Worm (Caenorhabditis elegans): ENCODE results near the gene sma-2.

Gene sma-2

DNA sequence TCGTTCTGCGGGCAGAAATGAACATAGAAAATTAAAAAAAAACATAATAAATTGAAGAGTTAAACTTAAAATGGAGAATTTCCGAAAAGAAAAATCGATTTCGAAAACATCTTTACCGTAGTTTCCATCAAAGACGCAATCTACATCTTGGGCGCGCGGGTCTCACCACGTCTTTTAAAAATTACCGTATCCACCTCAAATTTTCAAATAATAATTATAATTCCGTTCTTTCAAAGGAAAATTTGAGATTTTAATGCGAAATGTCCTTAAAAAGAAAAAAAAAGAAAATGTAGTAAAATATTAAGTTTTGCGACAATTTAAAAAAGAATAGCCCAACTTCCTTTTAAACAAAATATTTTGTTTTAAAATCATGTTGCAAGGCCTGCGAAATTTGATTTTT, 13.6 kb downstream of the sma-2 start:
- TF ChIP-seq unc-62 (GFP tag; optimal IDR thresholded peaks at IDR 0.05) = no peak

DNA sequence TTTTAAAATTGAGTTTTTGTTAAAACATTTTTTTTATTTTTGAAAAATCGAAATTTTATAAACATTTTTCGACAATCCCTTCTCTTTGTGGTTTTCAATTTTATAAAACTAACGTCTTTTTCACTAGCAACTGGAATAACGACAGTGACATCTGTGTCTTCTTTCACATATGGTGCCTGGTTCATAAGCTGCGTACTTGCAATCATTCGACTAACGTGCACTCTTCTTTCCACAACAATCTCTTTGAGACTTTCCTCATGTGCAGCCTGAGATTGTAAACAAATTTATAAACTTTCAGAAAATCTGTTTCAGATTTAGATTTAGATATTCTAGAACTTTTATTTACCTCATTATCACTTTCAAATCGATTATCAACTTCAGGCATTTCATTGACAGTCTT, 15.6 kb downstream of the sma-2 start:
- TF ChIP-seq unc-62 (GFP tag; optimal IDR thresholded peaks at IDR 0.05) = no peak

DNA sequence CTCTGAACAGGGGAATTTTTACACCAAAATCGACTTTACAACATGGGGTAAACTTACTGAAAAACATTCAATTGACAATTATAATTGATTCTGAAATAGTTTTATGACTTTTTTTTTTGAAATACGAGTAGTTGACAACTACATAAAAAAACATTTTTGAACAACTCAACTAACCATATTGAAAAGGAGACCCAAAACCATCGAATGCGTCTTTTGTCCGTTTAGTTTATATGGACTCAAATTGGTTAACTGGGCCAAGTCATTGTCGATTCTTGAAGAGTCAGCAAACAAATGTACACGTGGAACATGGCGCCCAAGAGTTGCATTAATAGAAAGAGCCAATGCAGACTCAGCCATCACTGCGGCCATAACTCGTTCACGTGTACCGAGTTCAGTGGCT, 17.0 kb downstream of the sma-2 start:
- no peak for TF ChIP-seq unc-62 (GFP tag; optimal IDR thresholded peaks at IDR 0.05)

DNA sequence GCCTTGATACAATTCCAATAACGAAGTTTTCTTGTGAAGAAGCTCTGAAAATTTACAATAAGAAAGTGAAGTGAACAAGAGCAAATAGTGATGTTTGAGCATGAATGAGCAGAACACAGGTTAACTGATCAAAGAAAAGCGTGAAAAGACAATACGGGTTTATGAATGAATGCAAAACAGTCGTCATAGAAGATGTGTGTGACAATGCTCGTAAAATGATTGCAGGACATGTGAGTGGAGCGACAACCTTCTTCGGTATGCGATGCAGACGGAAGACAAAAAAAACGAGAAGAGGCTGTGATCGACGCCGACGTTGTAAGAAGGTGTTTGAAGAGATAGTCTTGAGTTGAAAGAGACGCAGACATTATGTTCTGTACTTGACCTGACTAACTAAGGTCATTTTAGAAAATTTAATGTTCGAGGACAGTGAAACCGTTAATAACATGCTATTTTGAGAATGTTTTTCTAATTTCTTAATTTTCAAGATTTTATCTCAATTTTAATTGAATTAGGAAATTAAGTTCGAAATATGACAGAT, 17.9 kb downstream of the sma-2 start, which contains the start of gene mig-22:
mig-22 (minus strand) TSS at position 51 of the 538 bp plus-strand sequence.
- TF ChIP-seq unc-62 (GFP tag; optimal IDR thresholded peaks at IDR 0.05) = no peak

DNA sequence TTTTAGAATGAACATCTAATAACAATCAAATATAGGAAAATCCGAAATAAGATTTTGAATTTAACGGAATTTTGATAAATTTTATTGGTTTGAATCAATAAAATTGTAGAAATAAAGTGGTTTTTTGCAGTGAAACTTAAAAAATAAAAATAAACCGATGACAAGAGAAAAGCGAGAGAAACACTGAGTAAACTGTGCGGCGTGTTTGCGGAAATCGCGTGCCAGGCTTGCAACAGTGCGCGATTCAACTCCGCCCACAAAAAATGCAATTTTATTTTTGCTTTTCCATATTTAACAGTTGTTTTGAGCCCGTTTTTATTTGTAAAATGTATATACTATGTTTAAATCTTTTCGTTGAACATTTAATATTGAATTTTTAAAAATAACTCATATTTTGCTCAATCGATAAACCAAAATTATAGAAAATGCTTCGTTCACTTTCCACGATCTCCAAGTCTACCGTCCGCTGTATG, 18.4 kb downstream of the sma-2 start, which contains the start of gene mtss-1:
mtss-1 (plus strand) TSS at position 423 of the 473 bp plus-strand sequence.
- no peak for TF ChIP-seq unc-62 (GFP tag; optimal IDR thresholded peaks at IDR 0.05)

DNA sequence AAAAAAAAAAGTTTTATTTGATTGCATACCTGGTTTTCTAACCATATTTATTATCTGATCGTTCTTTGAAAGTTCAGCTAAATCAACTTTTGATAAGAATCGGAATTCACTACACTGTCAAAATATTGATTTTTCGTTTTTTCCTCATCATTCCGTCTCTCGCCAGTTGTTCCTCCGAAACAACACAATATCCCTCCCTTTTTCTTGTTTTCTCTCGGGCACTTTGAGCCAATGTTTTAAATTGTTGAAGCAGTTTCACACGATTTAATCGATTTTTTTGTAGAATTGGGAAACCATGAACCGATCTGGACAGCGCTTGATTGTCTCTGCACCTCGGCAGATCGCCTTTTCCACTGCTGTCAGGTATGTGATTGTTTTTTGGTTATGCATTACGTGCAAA, 19.8 kb downstream of the sma-2 start, which contains the start of gene K02D10.1:
K02D10.1 (plus strand) TSS at position 284 of the 400 bp plus-strand sequence.
- no peak for TF ChIP-seq unc-62 (GFP tag; optimal IDR thresholded peaks at IDR 0.05)

DNA sequence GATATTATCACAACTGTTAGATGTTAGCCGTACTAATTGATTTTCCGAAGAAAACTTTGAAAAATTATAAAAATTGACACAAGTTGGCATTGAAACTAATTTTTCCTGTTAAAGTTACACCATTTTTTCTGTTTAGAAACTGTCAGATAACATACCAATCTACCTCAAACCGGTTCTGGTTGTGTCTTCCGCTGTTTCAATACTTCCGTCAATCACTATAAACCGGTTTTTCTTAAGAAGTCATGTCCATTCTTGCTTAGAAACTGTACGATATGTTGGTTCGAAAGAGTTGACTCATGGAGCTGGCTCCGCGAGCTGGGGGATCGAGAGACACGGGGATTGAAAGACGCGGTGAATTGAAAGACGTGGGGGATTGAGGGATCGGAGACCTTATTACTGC, 20.8 kb downstream of the sma-2 start:
- no peak for TF ChIP-seq unc-62 (GFP tag; optimal IDR thresholded peaks at IDR 0.05)

DNA sequence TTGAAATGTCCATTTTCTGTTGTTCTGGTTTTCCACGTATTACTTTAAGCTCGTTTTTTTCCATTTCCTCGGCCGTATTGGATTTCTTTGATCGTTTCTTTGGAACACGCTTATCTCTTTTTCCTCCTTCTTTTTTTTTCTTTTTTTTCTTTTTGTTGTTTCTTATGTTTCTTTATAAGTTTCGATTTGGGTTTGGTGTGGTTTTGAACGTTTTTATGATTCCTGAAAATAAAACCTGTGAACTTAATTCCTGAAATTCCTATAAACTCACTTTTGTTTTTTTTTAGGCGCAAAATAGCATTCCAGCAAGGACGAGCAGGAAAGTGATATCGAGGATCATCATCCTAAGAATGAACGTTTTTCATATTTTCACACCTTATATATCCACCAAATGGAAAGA, 21.7 kb downstream of the sma-2 start, which contains the start of gene K02D10.2:
K02D10.2 (minus strand) TSS at position 101 of the 400 bp plus-strand sequence.
- no peak for TF ChIP-seq unc-62 (GFP tag; optimal IDR thresholded peaks at IDR 0.05)

DNA sequence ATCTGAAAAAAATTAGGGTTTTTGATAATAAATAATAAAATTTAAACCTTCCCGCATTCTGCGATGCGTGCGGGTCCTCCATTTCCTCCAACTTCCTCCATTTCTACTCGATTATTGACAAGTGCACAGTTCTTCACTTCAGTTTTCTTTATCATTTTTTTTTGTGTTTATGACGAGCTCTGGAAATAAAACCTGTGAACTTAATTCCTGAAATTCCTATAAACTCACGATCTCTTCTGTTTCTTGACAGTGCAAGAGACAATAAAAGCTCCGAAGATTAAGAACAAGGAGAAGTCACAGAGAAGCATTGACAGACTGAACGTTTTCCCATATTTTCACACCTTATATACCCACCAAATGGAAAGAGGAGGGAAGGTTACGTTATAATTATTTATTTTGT, 22.4 kb downstream of the sma-2 start, which contains the start of gene K02D10.3:
K02D10.3 (minus strand) TSS at position 101 of the 400 bp plus-strand sequence.
- TF ChIP-seq unc-62 (GFP tag; optimal IDR thresholded peaks at IDR 0.05) = no peak

DNA sequence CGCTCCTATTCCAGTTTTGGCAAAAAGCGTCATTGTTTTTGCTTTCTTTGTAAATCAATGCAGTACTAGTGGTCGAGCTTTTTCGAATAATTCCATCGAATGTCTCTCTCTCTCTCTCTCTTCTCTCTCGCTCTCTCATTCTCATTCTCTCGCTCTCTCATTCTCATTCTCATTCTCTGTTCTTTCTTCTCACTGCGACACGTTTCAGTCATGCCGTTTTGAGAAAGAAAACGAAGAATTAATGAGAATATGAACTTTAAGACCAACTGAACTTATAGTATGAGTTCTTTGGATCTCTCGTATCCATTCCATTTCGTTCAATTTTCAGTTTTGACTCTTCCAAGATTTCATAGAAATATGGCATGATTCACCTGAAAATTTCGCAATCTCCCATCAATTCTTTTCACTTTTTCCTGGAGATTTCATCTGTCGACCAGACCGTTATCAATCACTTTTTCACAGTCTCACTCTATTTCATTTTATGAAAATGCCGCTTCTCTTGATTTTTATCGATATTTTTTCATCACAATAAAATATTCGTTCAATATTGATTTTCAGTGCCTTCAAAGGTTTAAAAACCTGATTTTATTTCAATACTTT, 23.0 kb downstream of the sma-2 start:
- TF ChIP-seq unc-62 (GFP tag; optimal IDR thresholded peaks at IDR 0.05) = no peak

DNA sequence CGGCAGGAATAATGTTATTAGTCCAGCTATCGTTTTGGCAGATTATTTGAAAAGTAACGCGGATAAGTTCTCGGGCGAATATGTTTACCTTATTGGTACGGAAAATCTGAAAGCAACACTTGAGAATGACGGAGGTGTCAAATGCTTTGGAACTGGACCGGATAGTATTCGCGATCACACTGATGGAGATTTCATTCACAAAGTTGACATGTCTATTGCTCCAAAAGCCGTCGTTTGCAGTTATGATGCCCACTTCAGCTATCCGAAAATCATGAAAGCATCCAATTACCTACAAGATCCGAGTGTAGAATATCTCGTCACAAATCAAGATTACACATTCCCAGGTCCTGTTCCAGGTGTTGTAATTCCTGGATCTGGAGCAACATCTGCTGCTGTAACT, 23.9 kb downstream of the sma-2 start:
- TF ChIP-seq unc-62 (GFP tag; optimal IDR thresholded peaks at IDR 0.05) = no peak

DNA sequence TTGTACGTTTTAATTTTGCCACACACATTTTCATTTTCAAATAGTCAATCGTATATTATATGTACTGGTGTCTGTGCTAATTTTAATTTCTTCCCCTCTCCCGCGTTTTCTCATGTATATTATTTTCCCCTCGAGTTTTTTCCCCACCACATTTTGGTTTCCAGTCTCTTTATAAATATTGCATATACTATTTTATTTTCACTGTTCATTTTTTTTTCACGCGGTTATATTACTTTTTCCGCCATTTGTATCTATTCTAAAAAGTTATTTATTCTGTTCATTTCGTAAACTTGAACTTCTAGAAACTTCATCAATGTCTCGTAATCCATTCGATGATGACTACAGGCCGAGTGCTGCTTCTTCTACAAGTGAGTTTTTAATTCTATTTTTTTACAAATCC, 26.5 kb downstream of the sma-2 start, which contains the start of gene snap-29:
snap-29 (plus strand) TSS at position 301 of the 400 bp plus-strand sequence.
- TF ChIP-seq unc-62 (GFP tag; optimal IDR thresholded peaks at IDR 0.05) = no peak

DNA sequence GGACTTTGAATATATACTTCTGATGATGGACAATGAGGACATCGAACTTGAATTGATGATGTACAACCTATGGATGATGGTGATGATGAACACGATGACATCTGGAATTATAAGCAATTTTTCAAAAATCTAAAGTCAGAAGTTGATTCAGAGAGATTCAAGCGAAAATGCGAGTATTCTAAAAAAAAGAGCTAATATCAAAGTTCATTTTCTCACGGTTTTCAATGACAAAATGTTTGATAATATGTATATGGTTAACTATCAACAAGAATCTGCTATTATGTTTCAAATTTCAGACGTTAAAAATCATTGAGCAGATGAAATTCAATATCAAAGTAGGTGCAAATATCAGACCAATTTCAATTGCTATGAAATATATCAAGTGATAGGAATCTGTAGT, 30.4 kb downstream of the sma-2 start, which contains the start of gene K02D10.4:
K02D10.4 (minus strand) TSS at position 101 of the 400 bp plus-strand sequence.
- no peak for TF ChIP-seq unc-62 (GFP tag; optimal IDR thresholded peaks at IDR 0.05)

DNA sequence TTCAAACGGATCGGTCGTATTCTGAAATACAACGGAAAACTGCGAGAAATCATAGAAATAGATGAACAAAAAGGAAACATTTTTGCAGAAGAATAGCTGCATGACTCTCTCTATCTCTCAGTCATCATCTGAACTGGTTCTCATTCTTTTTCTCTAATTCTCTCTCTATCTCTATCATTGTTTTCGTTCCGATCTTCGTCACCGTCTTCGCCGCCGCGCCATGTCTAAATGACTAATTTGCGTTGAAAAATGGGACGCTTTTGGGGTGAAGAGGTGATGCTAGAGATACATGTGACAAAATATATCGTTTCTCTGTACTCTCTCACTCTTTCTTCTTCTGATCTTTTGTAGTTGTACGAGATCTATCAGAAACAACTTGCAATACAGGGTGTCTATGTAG, 31.0 kb downstream of the sma-2 start:
- no peak for TF ChIP-seq unc-62 (GFP tag; optimal IDR thresholded peaks at IDR 0.05)

DNA sequence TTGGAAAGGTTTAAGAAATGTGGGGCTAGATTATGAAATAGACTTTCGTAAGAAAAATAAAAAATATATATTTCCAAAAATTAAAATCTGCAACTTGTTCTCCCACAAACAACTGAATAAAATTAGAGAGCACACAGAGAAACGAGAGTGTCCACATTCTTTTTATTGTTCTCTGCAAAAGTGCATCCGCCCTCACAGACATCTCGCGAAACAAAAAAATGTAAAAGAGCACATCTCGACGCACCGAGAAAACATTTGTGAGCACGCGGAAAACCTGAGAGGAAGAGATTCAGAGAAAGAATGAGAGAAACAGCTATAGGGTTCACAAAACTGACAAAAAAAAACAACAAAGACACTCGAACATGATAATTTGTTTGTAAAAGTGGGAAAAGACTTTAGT, 32.6 kb downstream of the sma-2 start:
- no peak for TF ChIP-seq unc-62 (GFP tag; optimal IDR thresholded peaks at IDR 0.05)

DNA sequence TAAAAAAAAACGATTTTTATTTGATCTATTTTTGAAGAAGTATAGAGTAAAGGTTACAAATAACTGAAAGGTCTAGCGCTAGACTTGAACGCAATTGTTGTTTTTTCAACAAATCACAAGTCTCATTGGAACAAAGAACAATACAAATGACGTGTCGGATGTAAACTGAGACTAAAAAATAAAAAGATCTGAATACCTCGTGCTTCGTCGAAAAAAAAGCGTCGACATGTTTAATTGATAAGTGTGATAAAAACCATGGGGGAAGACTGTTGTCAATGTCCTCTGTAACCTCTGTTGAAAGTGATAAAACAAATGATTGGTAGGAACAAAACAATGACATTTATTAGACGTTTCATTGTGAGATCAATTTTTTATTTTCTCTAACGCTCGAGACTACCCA, 33.3 kb downstream of the sma-2 start:
- no peak for TF ChIP-seq unc-62 (GFP tag; optimal IDR thresholded peaks at IDR 0.05)

DNA sequence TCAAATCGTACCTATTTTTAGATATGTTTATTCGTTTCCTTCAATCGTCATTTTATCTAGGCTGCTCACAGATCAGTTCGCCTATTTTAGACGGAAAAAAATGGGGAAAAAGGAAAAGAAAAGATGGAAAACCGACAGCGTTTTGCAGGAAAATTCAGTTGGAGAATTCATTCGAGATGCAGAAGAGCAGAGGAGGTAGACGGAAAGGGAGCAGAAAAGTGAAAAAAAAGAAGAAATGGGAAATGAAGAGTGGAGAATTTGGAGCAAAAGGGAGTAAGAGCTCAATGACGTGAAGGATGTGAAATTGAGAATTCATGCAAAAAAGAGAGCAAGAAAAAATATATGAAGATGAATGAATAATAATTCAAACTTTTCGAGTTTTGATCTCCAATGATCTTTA, 35.0 kb downstream of the sma-2 start:
- TF ChIP-seq unc-62 (GFP tag; optimal IDR thresholded peaks at IDR 0.05) = no peak
